Fruit fly (Drosophila melanogaster) whole organism, embryonic: ENCODE results near the gene Dscam3.

ENCODE experiments used
- Abd-B ChIP-seq: fragments of 200-800 bp; sonication (Bioruptor generic); optimal IDR thresholded peaks from 2 replicates; lab custom pipeline; 2018; ENCODE audit warnings: missing biosample characterization, mild to moderate bottlenecking, missing genetic modification characterization, moderate library complexity
- Atf6 ChIP-seq: fragments of 200-800 bp; sonication (Bioruptor generic); IDR thresholded peaks from 2 replicates; pipeline ENCODE4 v1.3.6; 2022; ENCODE audit warnings: missing biosample characterization, missing genetic modification characterization
- Awh ChIP-seq: fragments of 200-800 bp; sonication (Bioruptor generic); IDR thresholded peaks from 2 replicates; pipeline ENCODE4, ENCODE4 v1.3.6; 2022; ENCODE audit warnings: missing biosample characterization, missing genetic modification characterization
- CG10274 ChIP-seq: fragments of 200-800 bp; sonication (Bioruptor generic); optimal IDR thresholded peaks from 3 replicates; lab custom pipeline; 2017; ENCODE audit warnings: missing biosample characterization, mild to moderate bottlenecking, missing genetic modification characterization
- CG11093 ChIP-seq: fragments of 200-800 bp; sonication (Bioruptor generic); IDR thresholded peaks from 3 replicates; pipeline ENCODE4 v1.3.6; 2022; ENCODE audit warnings: missing biosample characterization, missing genetic modification characterization
- CG12071 ChIP-seq: fragments of 200-800 bp; sonication (Bioruptor generic); optimal IDR thresholded peaks from 3 replicates; lab custom pipeline; 2018; ENCODE audit warnings: missing biosample characterization, mild to moderate bottlenecking, missing genetic modification characterization
- CG12659 ChIP-seq: fragments of 200-800 bp; sonication (Bioruptor generic); optimal IDR thresholded peaks from 3 replicates; lab custom pipeline; 2017; ENCODE audit warnings: mild to moderate bottlenecking, missing biosample characterization, missing genetic modification reagents, missing genetic modification characterization
- CG13296 ChIP-seq: fragments of 200-800 bp; sonication (Bioruptor generic); optimal IDR thresholded peaks from 3 replicates; lab custom pipeline; 2018; ENCODE audit warnings: missing biosample characterization, mild to moderate bottlenecking, missing genetic modification characterization
- CG14014 ChIP-seq: fragments of 200-800 bp; sonication (Bioruptor generic); IDR thresholded peaks from 2 replicates; pipeline ENCODE4 v1.3.6; 2022; ENCODE audit warnings: missing biosample characterization, missing genetic modification characterization
- CG15073 ChIP-seq: fragments of 200-800 bp; sonication (Bioruptor generic); optimal IDR thresholded peaks from 2 replicates; lab custom pipeline; 2016; ENCODE audit warnings: missing biosample characterization, missing genetic modification characterization
- CG18619 ChIP-seq: fragments of 200-800 bp; sonication (Bioruptor generic); optimal IDR thresholded peaks from 3 replicates; lab custom pipeline; 2017; ENCODE audit warnings: missing biosample characterization, mild to moderate bottlenecking, missing genetic modification characterization
- CG2875 ChIP-seq: fragments of 200-800 bp; sonication (Bioruptor generic); optimal IDR thresholded peaks from 2 replicates; lab custom pipeline; 2017; ENCODE audit warnings: missing biosample characterization, mild to moderate bottlenecking, missing genetic modification characterization, missing genetic modification reagents
- CG30020 ChIP-seq: fragments of 200-800 bp; optimal IDR thresholded peaks from 2 replicates; lab custom pipeline; 2019; ENCODE audit warnings: missing biosample characterization, mild to moderate bottlenecking, missing genetic modification characterization, moderate library complexity
- CG3726 ChIP-seq: fragments of 200-800 bp; sonication (Bioruptor generic); IDR thresholded peaks from 3 replicates; pipeline ENCODE4, ENCODE4 v1.3.6; 2022; ENCODE audit warnings: missing biosample characterization, missing genetic modification characterization
- CG3838 ChIP-seq: fragments of 200-800 bp; sonication (Bioruptor generic); optimal IDR thresholded peaks from 3 replicates; lab custom pipeline; 2016; ENCODE audit warnings: missing biosample characterization, missing genetic modification characterization
- CG42726 ChIP-seq: fragments of 200-800 bp; sonication (Bioruptor generic); IDR thresholded peaks from 2 replicates; pipeline ENCODE4 v1.3.6; 2022; ENCODE audit warnings: missing biosample characterization, missing genetic modification characterization; ENCODE audit not compliant: partially characterized antibody
- CG6689 ChIP-seq: fragments of 200-800 bp; sonication (Bioruptor generic); IDR thresholded peaks from 2 replicates; pipeline ENCODE4 v1.3.6; 2022; ENCODE audit warnings: missing biosample characterization, missing genetic modification characterization
- CG6791 ChIP-seq: fragments of 200-800 bp; sonication (Bioruptor generic); IDR thresholded peaks from 3 replicates; pipeline ENCODE4 v1.3.6; 2022; ENCODE audit warnings: missing biosample characterization, missing genetic modification characterization; ENCODE audit not compliant: partially characterized antibody
- CG7372 ChIP-seq: fragments of 200-800 bp; sonication (Bioruptor generic); IDR thresholded peaks from 2 replicates; pipeline ENCODE4 v1.3.6; 2022; ENCODE audit warnings: missing biosample characterization, missing genetic modification characterization
- CG8089 ChIP-seq: fragments of 200-800 bp; sonication (Bioruptor generic); optimal IDR thresholded peaks from 3 replicates; lab custom pipeline; 2016; ENCODE audit warnings: missing biosample characterization, missing genetic modification characterization
- CG8944 ChIP-seq: fragments of 200-800 bp; sonication (Bioruptor generic); optimal IDR thresholded peaks from 3 replicates; lab custom pipeline; 2016; ENCODE audit warnings: missing biosample characterization, missing genetic modification characterization
- D ChIP-seq, 2 experiments: fragments of 200-800 bp in 1 of 2; fragments of >200 bp in 1 of 2; sonication (Bioruptor generic) in 1 of 2; optimal IDR thresholded peaks; 2 replicates in 1 of 2; 3 replicates in 1 of 2; lab custom pipeline; 2017; ENCODE audit warnings: mild to moderate bottlenecking in 1 of 2, missing biosample characterization in 1 of 2, missing genetic modification characterization in 1 of 2, missing genetic modification reagents in 1 of 2
- Dref ChIP-seq: fragments of 200-800 bp; sonication (Bioruptor generic); IDR thresholded peaks from 2 replicates; pipeline ENCODE4 v1.3.6; 2022; ENCODE audit warnings: missing biosample characterization, missing genetic modification characterization
- E2f1 ChIP-seq: fragments of 200-800 bp; sonication (Bioruptor generic); IDR thresholded peaks from 2 replicates; pipeline ENCODE4 v1.3.6; 2022; ENCODE audit warnings: missing biosample characterization, missing genetic modification characterization
- H15 ChIP-seq: fragments of 200-800 bp; sonication (Bioruptor generic); IDR thresholded peaks from 3 replicates; pipeline ENCODE4 v1.3.6; 2022; ENCODE audit warnings: missing biosample characterization, missing genetic modification characterization
- HHEX ChIP-seq: fragments of 200-800 bp; sonication (Bioruptor generic); optimal IDR thresholded peaks from 3 replicates; lab custom pipeline; 2017; ENCODE audit warnings: missing biosample characterization, mild to moderate bottlenecking, missing genetic modification characterization, missing genetic modification reagents
- HLH54F ChIP-seq: fragments of 200-800 bp; sonication (Bioruptor generic); optimal IDR thresholded peaks from 3 replicates; lab custom pipeline; 2016; ENCODE audit warnings: missing biosample characterization, missing genetic modification characterization
- Lhr ChIP-seq: fragments of 200-800 bp; sonication (Bioruptor generic); optimal IDR thresholded peaks from 3 replicates; lab custom pipeline; 2017; ENCODE audit warnings: mild to moderate bottlenecking, missing biosample characterization, missing genetic modification reagents, missing genetic modification characterization
- Lpt ChIP-seq: fragments of >200 bp; optimal IDR thresholded peaks from 2 replicates; lab custom pipeline; 2018; ENCODE audit warnings: missing biosample characterization, missing genetic modification characterization
- Meics ChIP-seq: fragments of 200-800 bp; sonication (Bioruptor generic); optimal IDR thresholded peaks from 2 replicates; lab custom pipeline; 2017; ENCODE audit warnings: missing biosample characterization, mild to moderate bottlenecking, missing genetic modification characterization
- Mrtf ChIP-seq: fragments of 200-800 bp; sonication (Bioruptor generic); IDR thresholded peaks from 3 replicates; pipeline ENCODE4 v1.3.6; 2022; ENCODE audit warnings: missing biosample characterization, missing genetic modification characterization
- NK7.1 ChIP-seq: fragments of 200-800 bp; sonication (Bioruptor generic); optimal IDR thresholded peaks from 3 replicates; lab custom pipeline; 2016; ENCODE audit warnings: missing biosample characterization, missing genetic modification characterization
- Nf-YA ChIP-seq: fragments of 200-800 bp; sonication (Bioruptor generic); IDR thresholded peaks from 2 replicates; pipeline ENCODE4 v1.3.6; 2022; ENCODE audit warnings: missing biosample characterization, missing genetic modification characterization
- Pdp1 ChIP-seq, 2 experiments: fragments of 200-800 bp; sonication (Bioruptor generic); optimal IDR thresholded peaks; 3 replicates each; lab custom pipeline; 2016; ENCODE audit warnings: missing biosample characterization in 2 of 2, missing genetic modification characterization in 2 of 2, mild to moderate bottlenecking in 1 of 2, moderate library complexity in 1 of 2
- YL-1 ChIP-seq: fragments of 200-800 bp; sonication (Bioruptor generic); optimal IDR thresholded peaks from 3 replicates; lab custom pipeline; 2017; ENCODE audit warnings: missing biosample characterization, mild to moderate bottlenecking, missing genetic modification characterization
- ac ChIP-seq: fragments of 200-800 bp; sonication (Bioruptor generic); optimal IDR thresholded peaks from 3 replicates; lab custom pipeline; 2017; ENCODE audit warnings: missing biosample characterization, mild to moderate bottlenecking, missing genetic modification characterization
- chif ChIP-seq, 2 experiments: fragments of 200-800 bp; sonication (Bioruptor generic); optimal IDR thresholded peaks; 3 replicates each; lab custom pipeline; 2016; ENCODE audit warnings: missing biosample characterization in 2 of 2, missing genetic modification characterization in 2 of 2
- da ChIP-seq: fragments of 200-800 bp; sonication (Bioruptor generic); optimal IDR thresholded peaks from 2 replicates; lab custom pipeline; 2016; ENCODE audit warnings: missing biosample characterization, missing genetic modification characterization
- fd96Cb ChIP-seq: fragments of 200-800 bp; sonication (Bioruptor generic); optimal IDR thresholded peaks from 2 replicates; lab custom pipeline; 2018; ENCODE audit warnings: missing biosample characterization, mild to moderate bottlenecking, missing genetic modification characterization, moderate library complexity
- ftz-f1 ChIP-seq: fragments of 200-800 bp; sonication (Bioruptor generic); optimal IDR thresholded peaks from 2 replicates; lab custom pipeline; 2016; ENCODE audit warnings: missing biosample characterization, missing genetic modification characterization
- grau ChIP-seq: fragments of 200-800 bp; optimal IDR thresholded peaks from 3 replicates; lab custom pipeline; 2019; ENCODE audit warnings: missing biosample characterization, mild to moderate bottlenecking, missing genetic modification characterization, moderate library complexity
- kah ChIP-seq: fragments of 200-800 bp; sonication (Bioruptor generic); optimal IDR thresholded peaks from 2 replicates; lab custom pipeline; 2018; ENCODE audit warnings: missing biosample characterization, mild to moderate bottlenecking, missing genetic modification characterization
- kay ChIP-seq: fragments of 200-800 bp; sonication (Bioruptor generic); optimal IDR thresholded peaks from 2 replicates; lab custom pipeline; 2016; ENCODE audit warnings: missing biosample characterization, missing genetic modification characterization
- lbe ChIP-seq: fragments of 200-800 bp; sonication (Bioruptor generic); optimal IDR thresholded peaks from 2 replicates; lab custom pipeline; 2016; ENCODE audit warnings: missing biosample characterization, mild to moderate bottlenecking, missing genetic modification characterization
- lola ChIP-seq, 3 experiments: fragments of >200 bp in 2 of 3; fragments of 200-800 bp in 1 of 3; sonication (Bioruptor generic) in 1 of 3; optimal IDR thresholded peaks; 2 replicates each; lab custom pipeline; 2017 to 2019; ENCODE audit warnings: missing biosample characterization in 3 of 3, missing genetic modification characterization in 3 of 3, mild to moderate bottlenecking in 1 of 3, moderate library complexity in 1 of 3
- p53 ChIP-seq: fragments of 200-800 bp; sonication (Bioruptor generic); optimal IDR thresholded peaks from 2 replicates; lab custom pipeline; 2016; ENCODE audit warnings: missing biosample characterization, missing genetic modification characterization
- pros ChIP-seq: fragments of 200-800 bp; sonication (Bioruptor generic); optimal IDR thresholded peaks from 3 replicates; lab custom pipeline; 2019; ENCODE audit warnings: missing biosample characterization, mild to moderate bottlenecking, missing genetic modification characterization, moderate library complexity
- sna ChIP-seq: fragments of 200-800 bp; sonication (Bioruptor generic); IDR thresholded peaks from 2 replicates; pipeline ENCODE4 v1.3.6; 2022; ENCODE audit warnings: missing biosample characterization, missing genetic modification characterization; ENCODE audit not compliant: partially characterized antibody
- tin ChIP-seq: fragments of 200-800 bp; sonication (Bioruptor generic); optimal IDR thresholded peaks from 3 replicates; lab custom pipeline; 2016; ENCODE audit warnings: missing biosample characterization, missing genetic modification characterization
- wek ChIP-seq: fragments of 200-800 bp; sonication (Bioruptor generic); optimal IDR thresholded peaks from 3 replicates; lab custom pipeline; 2018; ENCODE audit warnings: missing biosample characterization, mild to moderate bottlenecking, missing genetic modification characterization, moderate library complexity

Gene Dscam3

dm6 chr3R:17550827-17551468 lies 45.5 kb upstream of the Dscam3 start (continued):
- TF ChIP-seq Pdp1 (GFP tag; optimal IDR thresholded peaks at IDR 0.05; lab: Kevin White, UChicago) (peak in 1 of 2 experiments; percentile 3), CG3726 (GFP tag; lab: Robert Waterston, UW) (no peak), CG10274 (no peak), CG11093 (no peak), Atf6 (GFP tag; lab: Robert Waterston, UW) (no peak), lola (GFP tag; optimal IDR thresholded peaks at IDR 0.05; lab: Kevin White, UChicago) (peak in 1 of 3 experiments; percentile 77), chif (GFP tag; optimal IDR thresholded peaks at IDR 0.05; lab: Kevin White, UChicago) (peak; percentile 42 to 77), CG42726 (GFP tag; lab: Robert Waterston, UW) (no peak), NK7.1 (GFP tag; lab: Kevin White, UChicago) (no peak), Dref (no peak), CG12659 (peak; percentile 8), HLH54F (GFP tag; lab: Kevin White, UChicago) (no peak), Lhr (GFP tag; lab: Kevin White, UChicago) (peak; percentile 49), CG18619 (GFP tag; lab: Kevin White, UChicago) (no peak), CG8944 (GFP tag; lab: Kevin White, UChicago) (peak; percentile 1), Awh (GFP tag; lab: Robert Waterston, UW) (no peak), kay (GFP tag; lab: Kevin White, UChicago) (no peak), da (GFP tag; lab: Kevin White, UChicago) (no peak), ac (GFP tag; lab: Kevin White, UChicago) (peak; percentile 27), Meics (GFP tag; lab: Kevin White, UChicago) (no peak), CG3838 (GFP tag; lab: Kevin White, UChicago) (no peak), kah (no peak), CG8089 (GFP tag; lab: Kevin White, UChicago) (peak; percentile 48), ftz-f1 (GFP tag; lab: Kevin White, UChicago) (no peak), E2f1 (GFP tag; lab: Robert Waterston, UW) (no peak), YL-1 (GFP tag; lab: Kevin White, UChicago) (no peak), grau (tag; lab: Kevin White, UChicago) (peak; percentile 53), HHEX (GFP tag; lab: Kevin White, UChicago) (no peak), CG6791 (GFP tag; lab: Robert Waterston, UW) (no peak), CG12071 (GFP tag; lab: Kevin White, UChicago) (no peak), CG14014 (no peak), lbe (GFP tag; lab: Kevin White, UChicago) (no peak), CG6689 (GFP tag; lab: Robert Waterston, UW) (peak; percentile 41; the same call in 1 of the 2 replicates), sna (GFP tag; lab: Robert Waterston, UW) (no peak), CG15073 (GFP tag; lab: Kevin White, UChicago) (no peak), tin (GFP tag; lab: Kevin White, UChicago) (peak; percentile 52), pros (GFP tag; lab: Kevin White, UChicago) (peak; percentile 90), fd96Cb (tag; lab: Kevin White, UChicago) (peak; percentile 50), Mrtf (no peak), H15 (GFP tag; lab: Robert Waterston, UW) (no peak), CG30020 (no peak), Lpt (GFP tag; lab: Kevin White, UChicago) (no peak), CG13296 (GFP tag; lab: Kevin White, UChicago) (no peak), Nf-YA (GFP tag; lab: Robert Waterston, UW) (no peak), Abd-B (GFP tag; lab: Kevin White, UChicago) (no peak), p53 (no peak), CG2875 (GFP tag; lab: Kevin White, UChicago) (no peak), CG7372 (GFP tag; lab: Robert Waterston, UW) (no peak), D (optimal IDR thresholded peaks at IDR 0.05; lab: Kevin White, UChicago) (no peak), D (GFP tag; optimal IDR thresholded peaks at IDR 0.05; lab: Kevin White, UChicago) (peak; percentile 48), wek (GFP tag; lab: Kevin White, UChicago) (no peak)
